Worm (Caenorhabditis elegans) whole organism, L4 larva: ENCODE data around the gene F45E12.5.

Experiments used
- T26A8.4 ChIP-seq: fragments of 200-800 bp; sonication (Bioruptor generic); IDR thresholded peaks from 2 replicates; pipeline ENCODE4 v1.3.6; 2022; ENCODE audit warnings: missing genetic modification characterization, missing compliant biosample characterization
- Y48G9A.11 ChIP-seq: fragments of 200-800 bp; sonication (Bioruptor generic); IDR thresholded peaks from 2 replicates; pipeline ENCODE4 v1.3.6; 2022; ENCODE audit warnings: missing genetic modification reagents, missing genetic modification characterization, missing compliant biosample characterization
- Y75B8A.6 ChIP-seq: fragments of 200-800 bp; sonication (Bioruptor generic); IDR thresholded peaks from 2 replicates; pipeline ENCODE4 v1.3.6; 2022; ENCODE audit warnings: missing genetic modification reagents, missing genetic modification characterization, missing compliant biosample characterization
- ZK337.2 ChIP-seq: fragments of 200-800 bp; sonication (Bioruptor generic); IDR thresholded peaks from 2 replicates; pipeline ENCODE4 v1.3.6; 2022; ENCODE audit warnings: missing genetic modification reagents, missing genetic modification characterization, missing compliant biosample characterization
- aha-1 ChIP-seq: fragments of 150-350 bp; peaks from one replicate; lab custom pipeline; 2014; ENCODE audit warnings: missing biosample characterization, missing genetic modification characterization
- ceh-20 ChIP-seq: fragments of 200-800 bp; sonication (Bioruptor generic); IDR thresholded peaks from 2 replicates; pipeline ENCODE4 v1.3.6; 2022; ENCODE audit warnings: missing genetic modification reagents, missing genetic modification characterization, missing compliant biosample characterization
- ceh-32 ChIP-seq: sonication (generic microtip); optimal IDR thresholded peaks from 2 replicates; lab custom pipeline; 2016; ENCODE audit warnings: mild to moderate bottlenecking, missing genetic modification characterization, missing compliant biosample characterization; ENCODE audit not compliant: poor library complexity
- ceh-82 ChIP-seq: sonication (generic microtip); optimal IDR thresholded peaks from 2 replicates; lab custom pipeline; 2017; ENCODE audit warnings: missing biosample characterization, missing genetic modification characterization
- ctbp-1 ChIP-seq: fragments of 200-800 bp; sonication (Bioruptor generic); IDR thresholded peaks from 2 replicates; pipeline ENCODE4 v1.3.6; 2022; ENCODE audit warnings: missing genetic modification reagents, missing genetic modification characterization, missing compliant biosample characterization
- daf-12 ChIP-seq: fragments of 150-350 bp; optimal IDR thresholded peaks from 2 replicates; lab custom pipeline; 2014; ENCODE audit warnings: missing biosample characterization, missing genetic modification reagents, missing genetic modification characterization
- daf-16 ChIP-seq, 3 experiments: sonication (generic microtip); optimal IDR thresholded peaks; 2 replicates each; lab custom pipeline; 2016 to 2017; ENCODE audit warnings: missing genetic modification characterization in 3 of 3, missing genetic modification reagents in 3 of 3, mild to moderate bottlenecking in 2 of 3, missing compliant biosample characterization in 2 of 3, missing biosample characterization in 1 of 3, moderate library complexity in 1 of 3
- daf-19 ChIP-seq: fragments of 200-800 bp; sonication (Bioruptor generic); conservative IDR thresholded peaks from 2 replicates; pipeline ENCODE4 v1.3.6; 2022; ENCODE audit warnings: missing genetic modification characterization, missing compliant biosample characterization
- dmd-6 ChIP-seq: fragments of 200-800 bp; sonication (Bioruptor generic); IDR thresholded peaks from 2 replicates; pipeline ENCODE4 v1.3.6; 2022; ENCODE audit warnings: missing genetic modification reagents, missing genetic modification characterization, missing compliant biosample characterization
- dmd-8 ChIP-seq: fragments of 200-800 bp; sonication (Bioruptor generic); IDR thresholded peaks from 2 replicates; pipeline ENCODE4 v1.3.6; 2022; ENCODE audit warnings: missing genetic modification characterization, missing compliant biosample characterization
- dmd-9 ChIP-seq: fragments of 200-800 bp; sonication (Bioruptor generic); IDR thresholded peaks from 2 replicates; pipeline ENCODE4 v1.3.6; 2022; ENCODE audit warnings: missing genetic modification reagents, missing genetic modification characterization, missing compliant biosample characterization
- duxl-1 ChIP-seq: sonication (generic microtip); optimal IDR thresholded peaks from 2 replicates; lab custom pipeline; 2016; ENCODE audit warnings: mild to moderate bottlenecking, missing genetic modification characterization, moderate library complexity, missing compliant biosample characterization; ENCODE audit not compliant: poor library complexity
- dve-1 ChIP-seq: sonication (generic microtip); optimal IDR thresholded peaks from 2 replicates; lab custom pipeline; 2017; ENCODE audit warnings: antibody characterized with exemption, mild to moderate bottlenecking, missing genetic modification characterization, missing compliant biosample characterization; ENCODE audit not compliant: insufficient read depth
- egl-43 ChIP-seq: fragments of 200-800 bp; sonication (Bioruptor generic); IDR thresholded peaks from 2 replicates; pipeline ENCODE4 v1.3.6; 2022; ENCODE audit warnings: missing genetic modification reagents, missing genetic modification characterization, missing compliant biosample characterization
- hif-1 ChIP-seq, 2 experiments: sonication (generic microtip); optimal IDR thresholded peaks; 2 replicates each; lab custom pipeline; 2016 to 2017; ENCODE audit warnings: missing compliant biosample characterization in 2 of 2, missing genetic modification characterization in 2 of 2, missing genetic modification reagents in 2 of 2, missing genotype in 2 of 2, mild to moderate bottlenecking in 1 of 2
- hlh-11 ChIP-seq: fragments of 200-800 bp; sonication (Bioruptor generic); optimal IDR thresholded peaks from 2 replicates; lab custom pipeline; 2018; ENCODE audit warnings: mild to moderate bottlenecking, missing genetic modification characterization, missing compliant biosample characterization
- hlh-30 ChIP-seq: sonication (generic microtip); optimal IDR thresholded peaks from 2 replicates; lab custom pipeline; 2017; ENCODE audit warnings: antibody characterized with exemption, mild to moderate bottlenecking, missing genetic modification characterization, missing compliant biosample characterization; ENCODE audit not compliant: insufficient read depth
- jun-1 ChIP-seq: fragments of 150-350 bp; optimal IDR thresholded peaks from 2 replicates; lab custom pipeline; 2014; ENCODE audit warnings: missing biosample characterization, missing genetic modification reagents, missing genetic modification characterization
- lim-7 ChIP-seq: fragments of 200-800 bp; sonication (Bioruptor generic); IDR thresholded peaks from 2 replicates; pipeline ENCODE4 v1.3.6; 2022; ENCODE audit warnings: missing genetic modification characterization, missing compliant biosample characterization
- lin-13 ChIP-seq: fragments of 150-350 bp; optimal IDR thresholded peaks from 2 replicates; lab custom pipeline; 2014; ENCODE audit warnings: missing biosample characterization, missing genetic modification reagents, missing genetic modification characterization
- lin-29 ChIP-seq: fragments of 200-800 bp; sonication (Bioruptor generic); IDR thresholded peaks from 2 replicates; pipeline ENCODE4 v1.3.6; 2022; ENCODE audit warnings: missing genetic modification reagents, missing genetic modification characterization, missing compliant biosample characterization
- lin-38 ChIP-seq: fragments of 200-800 bp; sonication (Bioruptor generic); IDR thresholded peaks from 2 replicates; pipeline ENCODE4 v1.3.6; 2022; ENCODE audit warnings: missing genetic modification reagents, missing genetic modification characterization, missing compliant biosample characterization
- lin-39 ChIP-seq: fragments of 150-350 bp; optimal IDR thresholded peaks from 2 replicates; lab custom pipeline; 2014; ENCODE audit warnings: missing biosample characterization, missing genetic modification reagents, missing genetic modification characterization
- lsy-2 ChIP-seq, 2 experiments: fragments of 150-350 bp in 1 of 2; sonication (generic microtip) in 1 of 2; optimal IDR thresholded peaks; 2 replicates each; lab custom pipeline; 2014 to 2017; ENCODE audit warnings: missing biosample characterization in 2 of 2, missing genetic modification characterization in 2 of 2
- madf-5 ChIP-seq, 2 experiments: fragments of 200-800 bp; sonication (Bioruptor generic); IDR thresholded peaks; 2 replicates each; pipeline ENCODE4 v1.3.6; 2022; ENCODE audit warnings: missing compliant biosample characterization in 2 of 2, missing genetic modification characterization in 2 of 2
- mdl-1 ChIP-seq, 2 experiments: fragments of 150-350 bp in 1 of 2; sonication (generic microtip) in 1 of 2; optimal IDR thresholded peaks; 2 replicates each; lab custom pipeline; 2014 to 2017; ENCODE audit warnings: missing biosample characterization in 2 of 2, missing genetic modification characterization in 2 of 2
- mep-1 ChIP-seq: fragments of 150-350 bp; sonication (generic microtip); optimal IDR thresholded peaks from 3 replicates; lab custom pipeline; 2014; ENCODE audit warnings: missing biosample characterization, missing genetic modification characterization
- mes-2 ChIP-seq: sonication (generic microtip); optimal IDR thresholded peaks from 2 replicates; lab custom pipeline; 2016; ENCODE audit warnings: missing genotype, mild to moderate bottlenecking, missing genetic modification characterization, missing compliant biosample characterization; ENCODE audit not compliant: poor library complexity, severe bottlenecking
- nhr-11 ChIP-seq: fragments of 150-350 bp; optimal IDR thresholded peaks from 2 replicates; lab custom pipeline; 2014; ENCODE audit warnings: missing biosample characterization, missing genetic modification characterization
- nhr-111 ChIP-seq: fragments of 200-800 bp; sonication (Bioruptor generic); optimal IDR thresholded peaks from 2 replicates; lab custom pipeline; 2018; ENCODE audit warnings: mild to moderate bottlenecking, missing genetic modification characterization, missing compliant biosample characterization
- nhr-237 ChIP-seq: sonication (generic microtip); optimal IDR thresholded peaks from 2 replicates; lab custom pipeline; 2017; ENCODE audit warnings: missing biosample characterization, missing genetic modification characterization
- nhr-41 ChIP-seq: fragments of 200-800 bp; sonication (Bioruptor generic); IDR thresholded peaks from 2 replicates; pipeline ENCODE4 v1.3.6; 2022; ENCODE audit warnings: missing genetic modification reagents, missing genetic modification characterization, missing compliant biosample characterization
- nhr-48 ChIP-seq: sonication (generic microtip); optimal IDR thresholded peaks from 2 replicates; lab custom pipeline; 2016; ENCODE audit warnings: mild to moderate bottlenecking, missing genetic modification characterization, missing compliant biosample characterization
- php-3 ChIP-seq: fragments of 200-800 bp; sonication (Bioruptor generic); IDR thresholded peaks from 2 replicates; pipeline ENCODE4 v1.3.6; 2022; ENCODE audit warnings: missing genetic modification reagents, missing genetic modification characterization, missing compliant biosample characterization
- sdz-12 ChIP-seq: fragments of 200-800 bp; sonication (Bioruptor generic); optimal IDR thresholded peaks from 2 replicates; lab custom pipeline; 2018; ENCODE audit warnings: mild to moderate bottlenecking, missing genetic modification characterization, missing compliant biosample characterization
- snpc-1.2 ChIP-seq: fragments of 200-800 bp; sonication (Bioruptor generic); IDR thresholded peaks from 2 replicates; pipeline ENCODE4 v1.3.6; 2022; ENCODE audit warnings: missing genetic modification reagents, missing genetic modification characterization, missing compliant biosample characterization
- spr-1 ChIP-seq: sonication (generic microtip); optimal IDR thresholded peaks from 2 replicates; lab custom pipeline; 2016; ENCODE audit warnings: mild to moderate bottlenecking, missing genetic modification characterization, missing compliant biosample characterization
- spr-3 ChIP-seq: fragments of 200-800 bp; sonication (Bioruptor generic); optimal IDR thresholded peaks from 2 replicates; lab custom pipeline; 2018; ENCODE audit warnings: mild to moderate bottlenecking, missing genetic modification characterization, missing compliant biosample characterization
- tag-97 ChIP-seq: fragments of 200-800 bp; sonication (Bioruptor generic); IDR thresholded peaks from 2 replicates; pipeline ENCODE4 v1.3.6; 2022; ENCODE audit warnings: missing genetic modification characterization, missing compliant biosample characterization
- unc-130 ChIP-seq: sonication (generic microtip); optimal IDR thresholded peaks from 2 replicates; lab custom pipeline; 2016; ENCODE audit warnings: missing genetic modification reagents, missing genetic modification characterization, missing compliant biosample characterization
- unc-39 ChIP-seq: sonication (generic microtip); optimal IDR thresholded peaks from 2 replicates; lab custom pipeline; 2017; ENCODE audit warnings: missing biosample characterization, missing genetic modification characterization
- unc-62 ChIP-seq, 3 experiments: fragments of 150-350 bp in 1 of 3; sonication (generic microtip); optimal IDR thresholded peaks in 2 of 3; peaks in 1 of 3; 1 replicate in 1 of 3; 2 replicates in 2 of 3; lab custom pipeline; 2014 to 2017; ENCODE audit warnings: missing biosample characterization in 3 of 3, missing genetic modification characterization in 3 of 3, missing genetic modification reagents in 3 of 3, missing genotype in 1 of 3
- zip-2 ChIP-seq: fragments of 150-350 bp; optimal IDR thresholded peaks from 2 replicates; lab custom pipeline; 2014; ENCODE audit warnings: missing biosample characterization, missing genetic modification characterization

Gene F45E12.5

ce11 chrII:7323317-7323716 lies 13.4 kb upstream of the F45E12.5 start:
- TF ChIP-seq hif-1 (tag; optimal IDR thresholded peaks at IDR 0.05; lab: Kevin White, UChicago) (peak in 1 of 2 experiments; percentile 21), ZK337.2 (GFP tag; lab: Robert Waterston, UW) (no peak), unc-62 (GFP tag; optimal IDR thresholded peaks at IDR 0.05 in 1 of 2; lab: Kevin White, UChicago) (peak in 1 of 2 experiments; percentile 66), unc-62 (tag; optimal IDR thresholded peaks at IDR 0.05; lab: Kevin White, UChicago) (no peak), ctbp-1 (GFP tag; lab: Robert Waterston, UW) (peak; percentile 37; the same call in 1 of the 2 replicates), duxl-1 (no peak), Y75B8A.6 (GFP tag; lab: Robert Waterston, UW) (no peak), nhr-11 (peak; percentile 85), egl-43 (GFP tag; lab: Robert Waterston, UW) (no peak), daf-16 (GFP tag; optimal IDR thresholded peaks at IDR 0.05; lab: Kevin White, UChicago) (peak in 1 of 2 experiments; percentile 90), daf-16 (tag; optimal IDR thresholded peaks at IDR 0.05; lab: Kevin White, UChicago) (no peak), mdl-1 (tag; optimal IDR thresholded peaks at IDR 0.05; lab: Kevin White, UChicago) (peak in 1 of 2 experiments; percentile 20), hlh-11 (tag; lab: Kevin White, UChicago) (peak; percentile 75), mep-1 (tag; lab: Kevin White, UChicago) (peak; percentile 18), dmd-8 (0 out of 2 replicates have a peak, but pooled peaks have one; percentile 43), ceh-20 (GFP tag; lab: Robert Waterston, UW) (peak; percentile 38; the same call in 1 of the 2 replicates), aha-1 (tag; lab: Kevin White, UChicago) (peak; percentile 99), hlh-30 (tag; lab: Kevin White, UChicago) (peak; percentile 64), lin-39 (tag; lab: Kevin White, UChicago) (peak; percentile 25), lsy-2 (tag; optimal IDR thresholded peaks at IDR 0.05; lab: Kevin White, UChicago) (peak in 1 of 2 experiments; percentile 15), php-3 (no peak)

ce11 chrII:7319471-7319870 lies 9.6 kb upstream of the F45E12.5 start:
- TF ChIP-seq lin-29 (GFP tag; lab: Robert Waterston, UW) = no peak
- TF ChIP-seq mdl-1 (tag; optimal IDR thresholded peaks at IDR 0.05; lab: Kevin White, UChicago) = no peak
- no peak for TF ChIP-seq mes-2 (tag; lab: Kevin White, UChicago)
- TF ChIP-seq unc-39 (tag; lab: Kevin White, UChicago) = no peak
- no peak for TF ChIP-seq T26A8.4 (GFP tag; lab: Robert Waterston, UW)
- no peak for TF ChIP-seq aha-1 (tag; lab: Kevin White, UChicago)
- TF ChIP-seq dmd-6 (GFP tag; lab: Robert Waterston, UW) = 0 out of 2 replicates have a peak, but pooled peaks have one; percentile 15
- TF ChIP-seq dve-1 (tag; lab: Kevin White, UChicago) = no peak
- TF ChIP-seq spr-3 (GFP tag; lab: Kevin White, UChicago) = peak; percentile 14
- TF ChIP-seq unc-130 (GFP tag; lab: Kevin White, UChicago) = no peak
- no peak; the same call in 1 of the 2 replicates for TF ChIP-seq lin-38 (GFP tag; lab: Robert Waterston, UW)
- TF ChIP-seq daf-19 = peak; percentile 67; the same call in 1 of the 2 replicates
- no peak for TF ChIP-seq sdz-12 (GFP tag; lab: Kevin White, UChicago)
- TF ChIP-seq daf-12 (tag; lab: Kevin White, UChicago) = no peak
- no peak for TF ChIP-seq nhr-111 (GFP tag; lab: Kevin White, UChicago)
- TF ChIP-seq lim-7 (GFP tag; lab: Robert Waterston, UW) = 0 out of 2 replicates have a peak, but pooled peaks have one; percentile 39
- TF ChIP-seq dmd-8 = 0 out of 2 replicates have a peak, but pooled peaks have one; percentile 38
- no peak for TF ChIP-seq nhr-237
- no peak for TF ChIP-seq nhr-11
- no peak for TF ChIP-seq dmd-9 (GFP tag; lab: Robert Waterston, UW)
- no peak for TF ChIP-seq zip-2
- 0 out of 2 replicates have a peak, but pooled peaks have one; percentile 41 for TF ChIP-seq Y48G9A.11 (GFP tag; lab: Robert Waterston, UW)
- TF ChIP-seq madf-5 (GFP tag; IDR thresholded peaks at IDR 0.05; lab: Robert Waterston, UW) = 0 out of 4 replicates have a peak, but pooled peaks of 1 of the 2 experiments have one; percentile 21
- TF ChIP-seq nhr-48 (tag; lab: Kevin White, UChicago) = no peak
- TF ChIP-seq ceh-82 = no peak
- no peak for TF ChIP-seq lin-13 (GFP tag; lab: Kevin White, UChicago)
- no peak for TF ChIP-seq tag-97
- no peak for TF ChIP-seq spr-1 (tag; lab: Kevin White, UChicago)
- no peak for TF ChIP-seq ceh-32 (tag; lab: Kevin White, UChicago)
- TF ChIP-seq hlh-30 (tag; lab: Kevin White, UChicago) = no peak
- TF ChIP-seq nhr-41 (GFP tag; lab: Robert Waterston, UW) = no peak
- no peak for TF ChIP-seq snpc-1.2
- no peak for TF ChIP-seq jun-1 (tag; lab: Kevin White, UChicago)
